Fruit fly (Drosophila melanogaster) whole organism, embryonic: ENCODE data around the gene CG6602.

ENCODE experiments used
- Atf3 ChIP-seq: fragments of 200-800 bp; sonication (Bioruptor generic); optimal IDR thresholded peaks from 3 replicates; lab custom pipeline; 2016; ENCODE audit warnings: missing biosample characterization, missing genetic modification characterization
- CG10209 ChIP-seq: fragments of 200-800 bp; sonication (Bioruptor generic); optimal IDR thresholded peaks from 3 replicates; lab custom pipeline; 2017; ENCODE audit warnings: missing biosample characterization, mild to moderate bottlenecking, missing genetic modification characterization, missing genetic modification reagents
- CG11247 ChIP-seq: fragments of 200-800 bp; sonication (Bioruptor generic); IDR thresholded peaks from 2 replicates; pipeline ENCODE4 v1.3.6; 2022; ENCODE audit warnings: missing biosample characterization, missing genetic modification characterization
- CG13624 ChIP-seq: fragments of 200-800 bp; sonication (Bioruptor generic); optimal IDR thresholded peaks from 2 replicates; lab custom pipeline; 2016; ENCODE audit warnings: missing biosample characterization, missing genetic modification characterization
- CG14710 ChIP-seq: fragments of 200-800 bp; sonication (Bioruptor generic); optimal IDR thresholded peaks from 3 replicates; lab custom pipeline; 2019; ENCODE audit warnings: missing biosample characterization, mild to moderate bottlenecking, missing genetic modification characterization, moderate library complexity
- CG15011 ChIP-seq: fragments of 200-800 bp; sonication (Bioruptor generic); optimal IDR thresholded peaks from 3 replicates; lab custom pipeline; 2018; ENCODE audit warnings: missing biosample characterization, mild to moderate bottlenecking, missing genetic modification characterization
- CG15073 ChIP-seq: fragments of 200-800 bp; sonication (Bioruptor generic); optimal IDR thresholded peaks from 2 replicates; lab custom pipeline; 2016; ENCODE audit warnings: missing biosample characterization, missing genetic modification characterization
- CG15269 ChIP-seq: fragments of 200-800 bp; sonication (Bioruptor generic); optimal IDR thresholded peaks from 2 replicates; lab custom pipeline; 2018; ENCODE audit warnings: missing biosample characterization, mild to moderate bottlenecking, missing genetic modification characterization, moderate library complexity
- CG1529 ChIP-seq: fragments of 200-800 bp; sonication (Bioruptor generic); optimal IDR thresholded peaks from 3 replicates; lab custom pipeline; 2018; ENCODE audit warnings: missing biosample characterization, missing genetic modification characterization
- CG18619 ChIP-seq: fragments of 200-800 bp; sonication (Bioruptor generic); optimal IDR thresholded peaks from 3 replicates; lab custom pipeline; 2017; ENCODE audit warnings: missing biosample characterization, mild to moderate bottlenecking, missing genetic modification characterization
- CG2120 ChIP-seq: fragments of 200-800 bp; sonication (Bioruptor generic); optimal IDR thresholded peaks from 3 replicates; lab custom pipeline; 2016; ENCODE audit warnings: missing biosample characterization, missing genetic modification characterization
- CG2202 ChIP-seq: fragments of 200-800 bp; sonication (Bioruptor generic); optimal IDR thresholded peaks from 2 replicates; lab custom pipeline; 2018; ENCODE audit warnings: missing biosample characterization, mild to moderate bottlenecking, missing genetic modification characterization
- CG2712 ChIP-seq: fragments of 200-800 bp; optimal IDR thresholded peaks from 3 replicates; lab custom pipeline; 2019; ENCODE audit warnings: missing biosample characterization, mild to moderate bottlenecking, missing genetic modification characterization, moderate library complexity
- CG2889 ChIP-seq: fragments of 200-800 bp; sonication (Bioruptor generic); IDR thresholded peaks from 3 replicates; pipeline ENCODE4 v1.3.6; 2022; ENCODE audit warnings: missing biosample characterization, missing genetic modification characterization
- CG30020 ChIP-seq: fragments of 200-800 bp; optimal IDR thresholded peaks from 2 replicates; lab custom pipeline; 2019; ENCODE audit warnings: missing biosample characterization, mild to moderate bottlenecking, missing genetic modification characterization, moderate library complexity
- CG3726 ChIP-seq: fragments of 200-800 bp; sonication (Bioruptor generic); IDR thresholded peaks from 3 replicates; pipeline ENCODE4, ENCODE4 v1.3.6; 2022; ENCODE audit warnings: missing biosample characterization, missing genetic modification characterization
- CG4360 ChIP-seq: fragments of 200-800 bp; sonication (Bioruptor generic); IDR thresholded peaks from 2 replicates; pipeline ENCODE4 v1.3.6; 2022; ENCODE audit warnings: missing biosample characterization, missing genetic modification characterization
- CG5180 ChIP-seq: fragments of 200-800 bp; sonication (Bioruptor generic); optimal IDR thresholded peaks from 3 replicates; lab custom pipeline; 2017; ENCODE audit warnings: missing biosample characterization, missing genetic modification characterization, mild to moderate bottlenecking, moderate library complexity, missing genetic modification reagents
- CG5245 ChIP-seq: fragments of 200-800 bp; sonication (Bioruptor generic); optimal IDR thresholded peaks from 3 replicates; lab custom pipeline; 2016; ENCODE audit warnings: missing biosample characterization, missing genetic modification characterization
- CG6854 ChIP-seq: fragments of 200-800 bp; sonication (Bioruptor generic); optimal IDR thresholded peaks from 3 replicates; lab custom pipeline; 2017; ENCODE audit warnings: missing biosample characterization, mild to moderate bottlenecking, missing genetic modification characterization
- CG7987 ChIP-seq: fragments of 200-800 bp; sonication (Bioruptor generic); optimal IDR thresholded peaks from 2 replicates; lab custom pipeline; 2018; ENCODE audit warnings: missing biosample characterization, mild to moderate bottlenecking, missing genetic modification characterization, moderate library complexity
- Ets97D ChIP-seq: fragments of 200-800 bp; sonication (Bioruptor generic); optimal IDR thresholded peaks from 3 replicates; lab custom pipeline; 2016; ENCODE audit warnings: missing biosample characterization, missing genetic modification characterization
- Nf-YC ChIP-seq: fragments of 200-800 bp; optimal IDR thresholded peaks from 3 replicates; lab custom pipeline; 2019; ENCODE audit warnings: missing biosample characterization, mild to moderate bottlenecking, missing genetic modification characterization, moderate library complexity
- Spps ChIP-seq: fragments of 200-800 bp; sonication (Bioruptor generic); optimal IDR thresholded peaks from 2 replicates; lab custom pipeline; 2018; ENCODE audit warnings: missing biosample characterization, mild to moderate bottlenecking, missing genetic modification characterization
- Taf1 ChIP-seq: fragments of 200-800 bp; sonication (Bioruptor generic); IDR thresholded peaks from 2 replicates; pipeline ENCODE4 v1.3.6; 2022; ENCODE audit warnings: missing biosample characterization, missing genetic modification characterization
- Tbp ChIP-seq: fragments of >200 bp; optimal IDR thresholded peaks from 2 replicates; lab custom pipeline; 2018; ENCODE audit warnings: missing biosample characterization, missing genetic modification characterization
- Xrp1 ChIP-seq: fragments of 200-800 bp; sonication (Bioruptor generic); IDR thresholded peaks from 2 replicates; pipeline ENCODE4 v1.3.6; 2022; ENCODE audit warnings: missing biosample characterization, missing genetic modification characterization
- amos ChIP-seq: fragments of 200-800 bp; sonication (Bioruptor generic); IDR thresholded peaks from 2 replicates; pipeline ENCODE4 v1.3.6; 2022; ENCODE audit warnings: missing biosample characterization, missing genetic modification characterization; ENCODE audit not compliant: partially characterized antibody
- bsh ChIP-seq, 2 experiments: fragments of 200-800 bp; sonication (Bioruptor generic); optimal IDR thresholded peaks; 2 replicates each; lab custom pipeline; 2017 to 2018; ENCODE audit warnings: mild to moderate bottlenecking in 2 of 2, missing biosample characterization in 2 of 2, missing genetic modification characterization in 2 of 2, moderate library complexity in 1 of 2
- cad ChIP-seq: fragments of >200 bp; optimal IDR thresholded peaks from 2 replicates; lab custom pipeline; 2017; ENCODE audit warnings: missing biosample characterization, missing genetic modification characterization
- chn ChIP-seq: fragments of 200-800 bp; sonication (Bioruptor generic); optimal IDR thresholded peaks from 2 replicates; lab custom pipeline; 2016; ENCODE audit warnings: missing biosample characterization, missing genetic modification characterization
- crp ChIP-seq, 2 experiments: fragments of 200-800 bp; sonication (Bioruptor generic); optimal IDR thresholded peaks; 2 replicates in 1 of 2; 3 replicates in 1 of 2; lab custom pipeline; 2017; ENCODE audit warnings: missing biosample characterization in 2 of 2, missing genetic modification characterization in 2 of 2, mild to moderate bottlenecking in 1 of 2, moderate library complexity in 1 of 2
- cwo ChIP-seq: fragments of 200-800 bp; sonication (Bioruptor generic); optimal IDR thresholded peaks from 3 replicates; lab custom pipeline; 2017; ENCODE audit warnings: missing biosample characterization, missing genetic modification characterization, mild to moderate bottlenecking, moderate library complexity, missing genetic modification reagents
- dmrt11E ChIP-seq: fragments of 200-800 bp; sonication (Bioruptor generic); optimal IDR thresholded peaks from 3 replicates; lab custom pipeline; 2018; ENCODE audit warnings: missing biosample characterization, mild to moderate bottlenecking, missing genetic modification characterization, moderate library complexity
- emc ChIP-seq: fragments of 200-800 bp; sonication (Bioruptor generic); optimal IDR thresholded peaks from 2 replicates; lab custom pipeline; 2016; ENCODE audit warnings: missing biosample characterization, missing genetic modification characterization
- ewg ChIP-seq: fragments of 200-800 bp; sonication (Bioruptor generic); optimal IDR thresholded peaks from 3 replicates; lab custom pipeline; 2017; ENCODE audit warnings: mild to moderate bottlenecking, missing biosample characterization, missing genetic modification reagents, missing genetic modification characterization
- exex ChIP-seq: fragments of 200-800 bp; sonication (Bioruptor generic); optimal IDR thresholded peaks from 4 replicates; lab custom pipeline; 2018; ENCODE audit warnings: missing biosample characterization, mild to moderate bottlenecking, missing genetic modification characterization, moderate library complexity
- gro ChIP-seq: fragments of 200-800 bp; sonication (Bioruptor generic); optimal IDR thresholded peaks from 2 replicates; lab custom pipeline; 2016; ENCODE audit warnings: missing biosample characterization, missing genetic modification characterization
- her ChIP-seq: fragments of 200-800 bp; sonication (Bioruptor generic); optimal IDR thresholded peaks from 2 replicates; lab custom pipeline; 2016; ENCODE audit warnings: missing biosample characterization, missing genetic modification characterization
- jigr1 ChIP-seq: fragments of 200-800 bp; sonication (Bioruptor generic); IDR thresholded peaks from 3 replicates; pipeline ENCODE4 v1.3.6; 2022; ENCODE audit warnings: missing biosample characterization, missing genetic modification characterization
- lov ChIP-seq, 2 experiments: fragments of 200-800 bp in 1 of 2; fragments of >200 bp in 1 of 2; sonication (Bioruptor generic) in 1 of 2; IDR thresholded peaks in 1 of 2; optimal IDR thresholded peaks in 1 of 2; 2 replicates in 1 of 2; 3 replicates in 1 of 2; pipeline versions ENCODE4 v1.3.6 to Lab custom; 2017 to 2022; ENCODE audit warnings: missing biosample characterization in 1 of 2, missing genetic modification characterization in 1 of 2
- nom ChIP-seq: fragments of 200-800 bp; sonication (Bioruptor generic); optimal IDR thresholded peaks from 2 replicates; lab custom pipeline; 2017; ENCODE audit warnings: missing biosample characterization, missing genetic modification characterization, mild to moderate bottlenecking, moderate library complexity, missing genetic modification reagents
- odd ChIP-seq: fragments of 200-800 bp; sonication (Bioruptor generic); optimal IDR thresholded peaks from 2 replicates; lab custom pipeline; 2017; ENCODE audit warnings: missing biosample characterization, mild to moderate bottlenecking, missing genetic modification characterization
- phol ChIP-seq: fragments of 200-800 bp; sonication (Bioruptor generic); optimal IDR thresholded peaks from 3 replicates; lab custom pipeline; 2018; ENCODE audit warnings: missing biosample characterization, mild to moderate bottlenecking, missing genetic modification characterization, moderate library complexity
- repo ChIP-seq: fragments of 200-800 bp; sonication (Bioruptor generic); optimal IDR thresholded peaks from 2 replicates; lab custom pipeline; 2016; ENCODE audit warnings: missing biosample characterization, missing genetic modification characterization
- run ChIP-seq: fragments of 200-800 bp; sonication (Bioruptor generic); optimal IDR thresholded peaks from 3 replicates; lab custom pipeline; 2018; ENCODE audit warnings: missing biosample characterization, mild to moderate bottlenecking, missing genetic modification characterization
- sim ChIP-seq: fragments of 200-800 bp; sonication (Bioruptor generic); IDR thresholded peaks from 2 replicates; pipeline ENCODE4 v1.3.6; 2022; ENCODE audit warnings: missing biosample characterization, missing genetic modification characterization
- sr ChIP-seq: fragments of 200-800 bp; sonication (Bioruptor generic); IDR thresholded peaks from 3 replicates; pipeline ENCODE4 v1.3.6; 2022; ENCODE audit warnings: missing biosample characterization, missing genetic modification characterization
- sug ChIP-seq: fragments of 200-800 bp; optimal IDR thresholded peaks from 2 replicates; lab custom pipeline; 2019; ENCODE audit warnings: missing biosample characterization, mild to moderate bottlenecking, missing genetic modification characterization, moderate library complexity
- vfl ChIP-seq: fragments of 200-800 bp; sonication (Bioruptor generic); optimal IDR thresholded peaks from 2 replicates; lab custom pipeline; 2016; ENCODE audit warnings: missing biosample characterization, missing genetic modification characterization

CG6602 gene

DNA sequence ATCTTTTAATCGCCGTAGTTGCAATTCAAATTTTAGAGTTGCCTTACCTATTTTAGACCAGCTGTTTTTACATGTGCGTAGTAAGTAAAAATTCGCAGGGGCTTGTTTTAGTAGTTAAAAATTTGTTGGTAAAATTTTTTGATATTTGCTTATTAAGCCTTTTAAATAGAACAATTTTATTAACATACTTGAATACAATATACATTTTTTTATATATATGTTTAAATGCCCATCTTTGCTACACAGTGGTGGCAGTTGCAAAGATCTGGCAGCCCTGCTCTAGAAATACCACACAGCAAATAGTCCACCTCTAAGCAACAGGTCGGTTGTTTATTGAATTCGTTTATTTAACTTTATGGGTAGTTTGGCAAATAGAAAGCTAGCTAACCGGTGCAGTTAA, 22.8 kb downstream of the CG6602 start, which contains the start of the genes CG10467 and loj (continued):
- TF ChIP-seq CG4360 (GFP tag; lab: Robert Waterston, UW) (peak; percentile 53), cad (GFP tag; lab: Kevin White, UChicago) (no peak), CG2712 (tag; lab: Kevin White, UChicago) (peak; percentile 95), amos (GFP tag; lab: Robert Waterston, UW) (peak; percentile 70), CG5245 (GFP tag; lab: Kevin White, UChicago) (peak; percentile 93), bsh (GFP tag; optimal IDR thresholded peaks at IDR 0.05; lab: Kevin White, UChicago) (peak in 1 of 2 experiments; percentile 97), gro (GFP tag; lab: Kevin White, UChicago) (peak; percentile 71), dmrt11E (peak; percentile 98), CG13624 (GFP tag; lab: Kevin White, UChicago) (peak; percentile 85), odd (GFP tag; lab: Kevin White, UChicago) (peak; percentile 76), CG15073 (GFP tag; lab: Kevin White, UChicago) (peak; percentile 93), her (GFP tag; lab: Kevin White, UChicago) (peak; percentile 45), CG3726 (GFP tag; lab: Robert Waterston, UW) (peak; percentile 95; the same call in 2 of the 3 replicates), CG11247 (GFP tag; lab: Robert Waterston, UW) (peak; percentile 97), CG2202 (tag; lab: Kevin White, UChicago) (peak; percentile 90), CG1529 (GFP tag; lab: Kevin White, UChicago) (peak; percentile 82), jigr1 (peak; percentile 92), emc (GFP tag; lab: Kevin White, UChicago) (peak; percentile 72), phol (tag; lab: Kevin White, UChicago) (peak; percentile 98), Xrp1 (GFP tag; lab: Robert Waterston, UW) (peak; percentile 97), CG10209 (GFP tag; lab: Kevin White, UChicago) (peak; percentile 95), lov (optimal IDR thresholded peaks at IDR 0.05; lab: Kevin White, UChicago) (no peak), lov (GFP tag; IDR thresholded peaks at IDR 0.05; lab: Robert Waterston, UW) (peak; percentile 93; the same call in 2 of the 3 replicates), run (tag; lab: Kevin White, UChicago) (peak; percentile 77), CG14710 (tag; lab: Kevin White, UChicago) (peak; percentile 97), sr (GFP tag; lab: Robert Waterston, UW) (peak; percentile 63; the same call in 1 of the 3 replicates), Nf-YC (peak; percentile 80), Ets97D (peak; percentile 65), CG2120 (GFP tag; lab: Kevin White, UChicago) (peak; percentile 95), CG15011 (GFP tag; lab: Kevin White, UChicago) (peak; percentile 81), cwo (GFP tag; lab: Kevin White, UChicago) (peak; percentile 83), CG7987 (GFP tag; lab: Kevin White, UChicago) (peak; percentile 73), exex (tag; lab: Kevin White, UChicago) (peak; percentile 81), CG15269 (peak; percentile 95), CG5180 (peak; percentile 67), nom (GFP tag; lab: Kevin White, UChicago) (no peak), CG2889 (GFP tag; lab: Robert Waterston, UW) (peak; percentile 96), Taf1 (peak; percentile 87), sim (peak; percentile 71; the same call in 1 of the 2 replicates), Spps (tag; lab: Kevin White, UChicago) (peak; percentile 90), sug (tag; lab: Kevin White, UChicago) (peak; percentile 96), chn (GFP tag; lab: Kevin White, UChicago) (peak; percentile 91), Atf3 (GFP tag; lab: Kevin White, UChicago) (peak; percentile 72), CG30020 (peak; percentile 87), Tbp (GFP tag; lab: Kevin White, UChicago) (no peak), CG6854 (GFP tag; lab: Kevin White, UChicago) (peak; percentile 26), crp (GFP tag; optimal IDR thresholded peaks at IDR 0.05; lab: Kevin White, UChicago) (peak; percentile 91 to 97), repo (GFP tag; lab: Kevin White, UChicago) (peak; percentile 34), CG18619 (GFP tag; lab: Kevin White, UChicago) (peak; percentile 93), vfl (GFP tag; lab: Kevin White, UChicago) (peak; percentile 86), ewg (GFP tag; lab: Kevin White, UChicago) (peak; percentile 90)
